Worm (Caenorhabditis elegans) whole organism, late embryonic: ENCODE results near the gene cyp-43A1.
A peak's percentile ranks its signal among the peaks of the same experiment; 100 is the strongest.

ENCODE experiments used
- F13H6.1 ChIP-seq: sonication (generic microtip); optimal IDR thresholded peaks from 2 replicates; lab custom pipeline; 2016; ENCODE audit warnings: missing genetic modification characterization, missing compliant biosample characterization
- T23F11.4 ChIP-seq: fragments of 200-800 bp; sonication (Bioruptor generic); optimal IDR thresholded peaks from 2 replicates; lab custom pipeline; 2018; ENCODE audit warnings: mild to moderate bottlenecking, missing genetic modification characterization, missing compliant biosample characterization
- ama-1 ChIP-seq: fragments of 150-350 bp; optimal IDR thresholded peaks from 2 replicates; lab custom pipeline; 2014
- ceh-18 ChIP-seq: sonication (generic microtip); optimal IDR thresholded peaks from 2 replicates; lab custom pipeline; 2016; ENCODE audit warnings: missing genetic modification characterization, missing compliant biosample characterization
- ceh-19 ChIP-seq: fragments of 200-800 bp; sonication (Bioruptor generic); optimal IDR thresholded peaks from 2 replicates; lab custom pipeline; 2018; ENCODE audit warnings: mild to moderate bottlenecking, missing genetic modification characterization, missing compliant biosample characterization
- ceh-22 ChIP-seq: sonication (generic microtip); optimal IDR thresholded peaks from 2 replicates; lab custom pipeline; 2017; ENCODE audit warnings: missing biosample characterization, missing genetic modification characterization
- ceh-24 ChIP-seq: sonication (generic microtip); optimal IDR thresholded peaks from 2 replicates; lab custom pipeline; 2016; ENCODE audit warnings: mild to moderate bottlenecking, missing genetic modification characterization, missing compliant biosample characterization
- ceh-31 ChIP-seq: sonication (generic microtip); optimal IDR thresholded peaks from 2 replicates; lab custom pipeline; 2016; ENCODE audit warnings: missing genetic modification characterization, missing compliant biosample characterization
- ceh-34 ChIP-seq: sonication (generic microtip); optimal IDR thresholded peaks from 2 replicates; lab custom pipeline; 2016; ENCODE audit warnings: mild to moderate bottlenecking, missing genetic modification characterization, missing compliant biosample characterization
- ceh-6 ChIP-seq: fragments of 200-800 bp; sonication (Bioruptor generic); optimal IDR thresholded peaks from 2 replicates; lab custom pipeline; 2018; ENCODE audit warnings: mild to moderate bottlenecking, missing genetic modification characterization, missing compliant biosample characterization
- dmd-4 ChIP-seq: sonication (generic microtip); optimal IDR thresholded peaks from 2 replicates; lab custom pipeline; 2016; ENCODE audit warnings: borderline replicate concordance, missing genetic modification characterization, missing compliant biosample characterization
- dve-1 ChIP-seq: sonication (generic microtip); optimal IDR thresholded peaks from 2 replicates; lab custom pipeline; 2017; ENCODE audit warnings: antibody characterized with exemption, mild to moderate bottlenecking, missing genetic modification characterization, missing compliant biosample characterization
- elt-2 ChIP-seq: sonication (generic microtip); optimal IDR thresholded peaks from 2 replicates; lab custom pipeline; 2016; ENCODE audit warnings: missing genetic modification reagents, missing genetic modification characterization, missing compliant biosample characterization
- ets-4 ChIP-seq: sonication (generic microtip); optimal IDR thresholded peaks from 2 replicates; lab custom pipeline; 2016; ENCODE audit warnings: missing genetic modification characterization, missing compliant biosample characterization
- fax-1 ChIP-seq: sonication (generic microtip); optimal IDR thresholded peaks from 2 replicates; lab custom pipeline; 2016; ENCODE audit warnings: missing genotype, missing genetic modification characterization, missing compliant biosample characterization
- fkh-10 ChIP-seq: fragments of 150-350 bp; optimal IDR thresholded peaks from 2 replicates; lab custom pipeline; 2014; ENCODE audit warnings: missing biosample characterization, missing genetic modification reagents, missing genetic modification characterization
- fkh-6 ChIP-seq: sonication (generic microtip); optimal IDR thresholded peaks from 2 replicates; lab custom pipeline; 2016; ENCODE audit warnings: missing genetic modification characterization, missing compliant biosample characterization
- gmeb-2 ChIP-seq: sonication (generic microtip); optimal IDR thresholded peaks from 2 replicates; lab custom pipeline; 2016; ENCODE audit warnings: missing genetic modification characterization, inconsistent platforms, missing compliant biosample characterization
- hlh-13 ChIP-seq: fragments of 200-800 bp; sonication (Bioruptor generic); optimal IDR thresholded peaks from 2 replicates; lab custom pipeline; 2018; ENCODE audit warnings: mild to moderate bottlenecking, missing genetic modification characterization, missing compliant biosample characterization
- hlh-15 ChIP-seq: sonication (generic microtip); optimal IDR thresholded peaks from 2 replicates; lab custom pipeline; 2016; ENCODE audit warnings: missing genetic modification characterization, missing compliant biosample characterization
- hlh-8 ChIP-seq: sonication (generic microtip); optimal IDR thresholded peaks from 2 replicates; lab custom pipeline; 2016; ENCODE audit warnings: missing genotype, missing genetic modification characterization, missing compliant biosample characterization
- lim-6 ChIP-seq: sonication (generic microtip); optimal IDR thresholded peaks from 2 replicates; lab custom pipeline; 2016; ENCODE audit warnings: missing genetic modification characterization, missing compliant biosample characterization
- lin-11 ChIP-seq: fragments of 200-800 bp; sonication (Bioruptor generic); optimal IDR thresholded peaks from 2 replicates; lab custom pipeline; 2018; ENCODE audit warnings: mild to moderate bottlenecking, missing genetic modification characterization, missing compliant biosample characterization
- madf-2 ChIP-seq: sonication (generic microtip); optimal IDR thresholded peaks from 2 replicates; lab custom pipeline; 2017; ENCODE audit warnings: missing genetic modification characterization, missing compliant biosample characterization
- mec-3 ChIP-seq: sonication (generic microtip); optimal IDR thresholded peaks from 2 replicates; lab custom pipeline; 2016; ENCODE audit warnings: borderline replicate concordance, missing genetic modification characterization, missing compliant biosample characterization
- nfya-1 ChIP-seq: sonication (generic microtip); optimal IDR thresholded peaks from 2 replicates; lab custom pipeline; 2017; ENCODE audit warnings: missing genetic modification characterization, mild to moderate bottlenecking, missing compliant biosample characterization, antibody characterized with exemption, moderate library complexity
- npax-4 ChIP-seq: sonication (generic microtip); optimal IDR thresholded peaks from 2 replicates; lab custom pipeline; 2016; ENCODE audit warnings: missing genetic modification characterization, missing compliant biosample characterization
- pag-3 ChIP-seq: sonication (generic microtip); optimal IDR thresholded peaks from 2 replicates; lab custom pipeline; 2016; ENCODE audit warnings: missing compliant biosample characterization, missing genetic modification characterization, borderline replicate concordance
- pat-9 ChIP-seq: fragments of 200-800 bp; sonication (Bioruptor generic); optimal IDR thresholded peaks from 2 replicates; lab custom pipeline; 2018; ENCODE audit warnings: mild to moderate bottlenecking, missing genetic modification characterization, moderate library complexity, missing compliant biosample characterization
- pax-1 ChIP-seq: fragments of 150-350 bp; optimal IDR thresholded peaks from 2 replicates; lab custom pipeline; 2014; ENCODE audit warnings: missing biosample characterization, missing genetic modification characterization
- pros-1 ChIP-seq: fragments of 150-350 bp; optimal IDR thresholded peaks from 2 replicates; lab custom pipeline; 2014; ENCODE audit warnings: missing biosample characterization, missing genetic modification reagents, missing genetic modification characterization
- sdc-2 ChIP-seq: sonication (generic microtip); optimal IDR thresholded peaks from 2 replicates; lab custom pipeline; 2016; ENCODE audit warnings: missing genotype, missing genetic modification characterization, missing compliant biosample characterization
- sox-4 ChIP-seq: sonication (generic microtip); optimal IDR thresholded peaks from 2 replicates; lab custom pipeline; 2017; ENCODE audit warnings: mild to moderate bottlenecking, missing genetic modification characterization, inconsistent platforms, missing compliant biosample characterization
- syd-9 ChIP-seq: sonication (generic microtip); optimal IDR thresholded peaks from 2 replicates; lab custom pipeline; 2016; ENCODE audit warnings: mild to moderate bottlenecking, missing genetic modification characterization, moderate library complexity, missing compliant biosample characterization
- tbx-7 ChIP-seq: sonication (generic microtip); optimal IDR thresholded peaks from 2 replicates; lab custom pipeline; 2016; ENCODE audit warnings: missing genotype, missing genetic modification characterization, missing compliant biosample characterization
- ttx-3 ChIP-seq: sonication (generic microtip); optimal IDR thresholded peaks from 2 replicates; lab custom pipeline; 2016; ENCODE audit warnings: missing genetic modification reagents, missing genetic modification characterization, missing compliant biosample characterization
- unc-3 ChIP-seq, 2 experiments: fragments of 200-800 bp in 1 of 2; sonication (Bioruptor generic) in 1 of 2; sonication (generic microtip) in 1 of 2; conservative IDR thresholded peaks in 1 of 2; optimal IDR thresholded peaks in 1 of 2; 2 replicates each; pipeline versions ENCODE4 v1.3.6 to Lab custom; 2016 to 2022; ENCODE audit warnings: missing compliant biosample characterization in 2 of 2, missing genetic modification characterization in 2 of 2, missing genetic modification reagents in 1 of 2
- unc-42 ChIP-seq: sonication (generic microtip); optimal IDR thresholded peaks from 2 replicates; lab custom pipeline; 2016; ENCODE audit warnings: missing genotype, missing genetic modification characterization, missing compliant biosample characterization
- unc-55 ChIP-seq: sonication (generic microtip); optimal IDR thresholded peaks from 2 replicates; lab custom pipeline; 2017; ENCODE audit warnings: missing biosample characterization, missing genetic modification reagents, missing genetic modification characterization
- ztf-16 ChIP-seq: sonication (generic microtip); optimal IDR thresholded peaks from 2 replicates; lab custom pipeline; 2017; ENCODE audit warnings: missing genetic modification characterization, missing compliant biosample characterization

Gene cyp-43A1

DNA sequence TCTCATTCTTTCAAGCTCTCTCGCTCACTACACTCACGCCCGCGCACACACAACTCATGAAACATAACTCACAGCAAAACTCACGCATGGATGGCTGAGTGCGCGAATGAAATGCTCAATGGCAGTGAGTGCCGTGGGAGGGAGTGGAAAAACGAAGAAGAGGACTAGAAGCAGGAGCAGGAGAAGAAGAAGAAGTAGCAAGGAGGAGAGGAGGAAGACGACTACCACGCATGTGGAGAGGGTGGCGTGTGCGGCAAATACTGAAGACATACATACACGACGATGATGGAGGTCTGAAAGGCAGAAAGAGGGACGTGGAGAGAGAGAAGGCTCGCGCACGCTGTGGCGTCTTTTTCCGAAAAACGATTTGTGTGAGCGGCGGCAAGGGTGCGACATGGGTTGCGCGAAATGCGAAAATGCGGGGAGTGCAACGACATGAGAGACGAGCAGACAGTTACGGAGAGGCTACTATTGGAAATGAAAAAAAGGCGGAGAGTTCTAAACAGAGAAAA, 14.7 kb downstream of the cyp-43A1 start (continued):
- 0 out of 2 replicates have a peak, but pooled peaks have one; percentile 3 for TF ChIP-seq unc-3 (GFP tag; conservative IDR thresholded peaks at IDR 0.05; lab: Robert Waterston, UW)
- TF ChIP-seq unc-3 (tag; optimal IDR thresholded peaks at IDR 0.05; lab: Kevin White, UChicago), result no peak
- peak; percentile 79 for TF ChIP-seq ceh-19 (GFP tag; lab: Kevin White, UChicago)
- no peak for TF ChIP-seq dmd-4 (tag; lab: Kevin White, UChicago)
- TF ChIP-seq lim-6 (tag; lab: Kevin White, UChicago), result peak; percentile 20
- TF ChIP-seq ztf-16 (tag; lab: Kevin White, UChicago), result no peak
- TF ChIP-seq T23F11.4 (GFP tag; lab: Kevin White, UChicago), result no peak
- TF ChIP-seq sox-4, result no peak
- TF ChIP-seq pax-1 (tag; lab: Kevin White, UChicago), result no peak
- peak; percentile 78 for TF ChIP-seq ceh-18 (tag; lab: Kevin White, UChicago)
- peak; percentile 52 for TF ChIP-seq nfya-1
- no peak for TF ChIP-seq ceh-24
- no peak for TF ChIP-seq npax-4 (tag; lab: Kevin White, UChicago)
- TF ChIP-seq sdc-2 (tag; lab: Kevin White, UChicago), result peak; percentile 15
- TF ChIP-seq madf-2 (tag; lab: Kevin White, UChicago), result no peak
- TF ChIP-seq fkh-10 (GFP tag; lab: Kevin White, UChicago), result no peak
- no peak for TF ChIP-seq hlh-15 (tag; lab: Kevin White, UChicago)
- TF ChIP-seq ceh-34 (tag; lab: Kevin White, UChicago), result peak; percentile 45
- TF ChIP-seq ttx-3, result no peak
- no peak for TF ChIP-seq dve-1 (tag; lab: Kevin White, UChicago)
- no peak for TF ChIP-seq hlh-13
- peak; percentile 9 for TF ChIP-seq fkh-6 (tag; lab: Kevin White, UChicago)
- peak; percentile 70 for TF ChIP-seq unc-42 (tag; lab: Kevin White, UChicago)
- peak; percentile 9 for TF ChIP-seq pag-3 (tag; lab: Kevin White, UChicago)
- no peak for TF ChIP-seq ceh-22 (tag; lab: Kevin White, UChicago)
- TF ChIP-seq gmeb-2 (tag; lab: Kevin White, UChicago), result no peak
- TF ChIP-seq ceh-6, result no peak
- TF ChIP-seq lin-11 (tag; lab: Kevin White, UChicago), result no peak
- peak; percentile 30 for TF ChIP-seq syd-9 (tag; lab: Kevin White, UChicago)
- TF ChIP-seq fax-1 (tag; lab: Kevin White, UChicago), result peak; percentile 46
- TF ChIP-seq F13H6.1, result peak; percentile 72
- TF ChIP-seq elt-2, result no peak
- peak; percentile 23 for TF ChIP-seq mec-3 (tag; lab: Kevin White, UChicago)
- peak; percentile 41 for TF ChIP-seq hlh-8 (tag; lab: Kevin White, UChicago)
- peak; percentile 3 for TF ChIP-seq tbx-7 (tag; lab: Kevin White, UChicago)
- peak; percentile 77 for TF ChIP-seq pros-1 (tag; lab: Kevin White, UChicago)
- TF ChIP-seq ceh-31 (tag; lab: Kevin White, UChicago), result peak; percentile 80
- TF ChIP-seq ama-1 (lab: Kevin White, UChicago), result no peak

DNA sequence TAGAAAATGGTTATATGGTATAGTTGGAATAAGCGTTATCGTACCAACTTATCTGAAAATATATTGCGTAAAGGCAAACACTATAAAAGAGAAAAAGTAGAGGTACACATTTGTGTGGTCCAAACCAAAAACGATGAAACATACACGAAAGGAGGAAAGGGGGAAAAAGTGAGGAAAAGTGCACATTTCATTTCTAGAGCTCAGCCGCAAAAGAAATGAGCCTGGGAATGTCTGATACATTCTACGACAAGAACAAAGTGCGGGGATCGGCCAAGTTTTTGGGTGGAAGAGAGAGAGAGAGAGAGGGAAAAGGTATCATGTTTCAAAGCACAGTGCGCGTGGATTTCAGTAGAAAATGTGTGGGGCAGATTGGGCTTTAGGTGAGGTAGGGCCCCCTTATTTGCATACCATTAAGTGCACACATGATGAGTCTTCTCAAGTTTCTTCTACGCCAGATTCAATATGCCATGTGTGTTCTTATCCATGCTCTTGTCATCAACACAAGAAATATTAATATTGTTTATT, 19.5 kb downstream of the cyp-43A1 start, which contains the start of gene rgs-6:
Gene rgs-6, minus strand, starts transcription at position 51 of the 525 bp plus-strand sequence.
- TF ChIP-seq mec-3 (tag; lab: Kevin White, UChicago), result no peak
- TF ChIP-seq ceh-19 (GFP tag; lab: Kevin White, UChicago), result peak; percentile 71
- peak; percentile 88 for TF ChIP-seq ceh-34 (tag; lab: Kevin White, UChicago)

DNA sequence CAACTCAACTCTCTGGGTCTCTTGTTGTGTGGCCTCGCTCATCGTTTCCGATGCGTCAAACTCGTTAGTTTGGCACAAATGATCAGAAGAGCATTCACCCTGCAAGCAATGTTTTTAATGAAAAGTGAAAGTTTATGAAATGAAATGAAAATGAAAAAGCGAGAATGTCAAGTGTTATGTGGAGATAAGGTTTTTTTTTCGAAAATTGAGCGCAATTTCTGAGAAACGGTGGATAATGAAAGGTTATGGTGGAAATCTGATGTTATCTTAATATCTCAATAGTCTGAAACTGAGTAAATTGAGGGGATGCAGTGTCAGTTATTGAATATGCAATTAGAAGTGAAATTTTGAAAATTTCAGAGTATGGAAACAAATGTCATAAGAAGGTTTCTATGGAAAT, 28.9 kb downstream of the cyp-43A1 start, which contains the start of gene gnrr-4:
Gene gnrr-4, minus strand, starts transcription at position 101 of the 400 bp plus-strand sequence.
- TF ChIP-seq ceh-31 (tag; lab: Kevin White, UChicago) (no peak), ceh-24 (no peak), pros-1 (tag; lab: Kevin White, UChicago) (no peak), ztf-16 (tag; lab: Kevin White, UChicago) (no peak), hlh-8 (tag; lab: Kevin White, UChicago) (no peak), ets-4 (tag; lab: Kevin White, UChicago) (no peak), ceh-6 (no peak), fax-1 (tag; lab: Kevin White, UChicago) (no peak), F13H6.1 (no peak), pat-9 (no peak), unc-55 (GFP tag; lab: Kevin White, UChicago) (no peak)
